Fruit fly (Drosophila melanogaster): Measurements from ENCODE around the gene IFT54.

DNA sequence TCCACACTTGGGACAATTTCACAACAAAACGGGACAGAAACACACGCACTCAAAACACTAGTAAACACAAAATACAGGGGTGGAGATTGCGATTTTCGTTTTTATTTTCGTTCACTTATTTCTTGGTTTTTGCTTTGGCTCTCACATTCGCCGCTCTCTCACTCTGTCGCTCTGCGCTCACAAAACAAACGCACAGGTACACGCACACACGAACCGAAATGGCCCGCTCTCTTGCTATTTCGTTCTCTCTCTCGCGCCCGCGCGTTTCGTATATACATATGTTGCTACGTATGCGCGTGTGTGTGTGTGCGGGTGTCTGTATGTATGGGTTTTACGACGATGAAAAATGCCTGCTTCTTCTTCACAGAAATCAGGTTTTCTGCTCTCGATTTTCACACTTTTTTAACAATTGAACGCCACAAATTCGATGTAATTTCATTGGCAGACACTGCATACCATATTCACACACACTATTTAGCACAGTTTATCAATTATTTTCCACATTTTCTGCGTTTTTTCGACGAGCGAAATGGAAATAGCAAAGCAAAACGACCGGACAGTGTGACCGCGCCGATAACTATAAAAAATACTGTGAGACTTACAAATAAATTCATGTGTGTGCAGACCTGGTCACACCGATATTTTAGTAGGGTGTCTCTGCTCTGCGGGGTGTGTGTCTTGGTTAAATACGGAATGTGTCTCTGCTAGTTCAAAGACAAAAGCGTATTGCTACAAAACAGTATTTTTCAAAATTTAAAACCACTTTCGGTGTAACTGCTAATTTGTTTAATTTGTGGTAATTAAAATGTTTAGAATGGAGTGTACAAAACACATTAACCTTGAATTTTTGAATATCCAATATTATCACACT is 15.7 kb upstream of the IFT54 start, which contains the start of gene trx:
- TF ChIP-seq CG8478 (optimal IDR thresholded peaks at IDR 0.05) (no peak), CTCF (optimal IDR thresholded peaks at IDR 0.05) (peak; percentile 61 to 63)

Data from S2 (cell line).